Fruit fly (Drosophila melanogaster) whole organism, embryonic: ENCODE data around the gene Trf.

Experiments used
- Atf3 ChIP-seq: fragments of 200-800 bp; sonication (Bioruptor generic); optimal IDR thresholded peaks from 3 replicates; lab custom pipeline; 2016; ENCODE audit warnings: missing biosample characterization, missing genetic modification characterization
- B-H2 ChIP-seq: fragments of 200-800 bp; sonication (Bioruptor generic); optimal IDR thresholded peaks from 2 replicates; lab custom pipeline; 2018; ENCODE audit warnings: missing biosample characterization, mild to moderate bottlenecking, missing genetic modification characterization
- Bgb ChIP-seq: fragments of 200-800 bp; sonication (Bioruptor generic); IDR thresholded peaks from 2 replicates; pipeline ENCODE4 v1.3.6; 2022; ENCODE audit warnings: missing biosample characterization, missing genetic modification characterization; ENCODE audit not compliant: partially characterized antibody
- CG10209 ChIP-seq: fragments of 200-800 bp; sonication (Bioruptor generic); optimal IDR thresholded peaks from 3 replicates; lab custom pipeline; 2017; ENCODE audit warnings: missing biosample characterization, mild to moderate bottlenecking, missing genetic modification characterization, missing genetic modification reagents
- CG10543 ChIP-seq: fragments of 200-800 bp; sonication (Bioruptor generic); optimal IDR thresholded peaks from 3 replicates; lab custom pipeline; 2017; ENCODE audit warnings: missing biosample characterization, mild to moderate bottlenecking, missing genetic modification characterization, moderate library complexity
- CG10565 ChIP-seq: fragments of 200-800 bp; sonication (Bioruptor generic); optimal IDR thresholded peaks from 3 replicates; lab custom pipeline; 2016; ENCODE audit warnings: missing biosample characterization, mild to moderate bottlenecking, missing genetic modification characterization
- CG12071 ChIP-seq: fragments of 200-800 bp; sonication (Bioruptor generic); optimal IDR thresholded peaks from 3 replicates; lab custom pipeline; 2018; ENCODE audit warnings: missing biosample characterization, mild to moderate bottlenecking, missing genetic modification characterization
- CG12104 ChIP-seq: fragments of 200-800 bp; sonication (Bioruptor generic); optimal IDR thresholded peaks from 3 replicates; lab custom pipeline; 2016; ENCODE audit warnings: missing biosample characterization, missing genetic modification characterization
- CG1233 ChIP-seq: fragments of 200-800 bp; sonication (Bioruptor generic); optimal IDR thresholded peaks from 4 replicates; lab custom pipeline; 2018; ENCODE audit warnings: missing biosample characterization, mild to moderate bottlenecking, missing genetic modification characterization
- CG18599 ChIP-seq: fragments of 200-800 bp; sonication (Bioruptor generic); optimal IDR thresholded peaks from 3 replicates; lab custom pipeline; 2017; ENCODE audit warnings: missing biosample characterization, missing genetic modification characterization, mild to moderate bottlenecking, moderate library complexity, missing genetic modification reagents
- CG18619 ChIP-seq: fragments of 200-800 bp; sonication (Bioruptor generic); optimal IDR thresholded peaks from 3 replicates; lab custom pipeline; 2017; ENCODE audit warnings: missing biosample characterization, mild to moderate bottlenecking, missing genetic modification characterization
- CG31224 ChIP-seq: fragments of 200-800 bp; sonication (Bioruptor generic); IDR thresholded peaks from 2 replicates; pipeline ENCODE4 v1.3.6; 2022; ENCODE audit warnings: missing biosample characterization, missing genetic modification characterization
- CG32767 ChIP-seq: fragments of 200-800 bp; sonication (Bioruptor generic); IDR thresholded peaks from 2 replicates; pipeline ENCODE4 v1.3.6; 2022; ENCODE audit warnings: missing biosample characterization, missing genetic modification characterization
- CG3281 ChIP-seq: fragments of 200-800 bp; sonication (Bioruptor generic); optimal IDR thresholded peaks from 3 replicates; lab custom pipeline; 2017; ENCODE audit warnings: missing biosample characterization, mild to moderate bottlenecking, missing genetic modification characterization
- CG3838 ChIP-seq: fragments of 200-800 bp; sonication (Bioruptor generic); optimal IDR thresholded peaks from 3 replicates; lab custom pipeline; 2016; ENCODE audit warnings: missing biosample characterization, missing genetic modification characterization
- CG3995 ChIP-seq: fragments of 200-800 bp; sonication (Bioruptor generic); optimal IDR thresholded peaks from 3 replicates; lab custom pipeline; 2016; ENCODE audit warnings: missing biosample characterization, missing genetic modification characterization
- CG42726 ChIP-seq: fragments of 200-800 bp; sonication (Bioruptor generic); IDR thresholded peaks from 2 replicates; pipeline ENCODE4 v1.3.6; 2022; ENCODE audit warnings: missing biosample characterization, missing genetic modification characterization; ENCODE audit not compliant: partially characterized antibody
- CG6175 ChIP-seq: fragments of 200-800 bp; sonication (Bioruptor generic); IDR thresholded peaks from 3 replicates; pipeline ENCODE4 v1.3.6; 2022; ENCODE audit warnings: missing biosample characterization, missing genetic modification characterization
- CG7987 ChIP-seq: fragments of 200-800 bp; sonication (Bioruptor generic); optimal IDR thresholded peaks from 2 replicates; lab custom pipeline; 2018; ENCODE audit warnings: missing biosample characterization, mild to moderate bottlenecking, missing genetic modification characterization, moderate library complexity
- CG8281 ChIP-seq: fragments of 200-800 bp; sonication (Bioruptor generic); optimal IDR thresholded peaks from 2 replicates; lab custom pipeline; 2018; ENCODE audit warnings: missing biosample characterization, mild to moderate bottlenecking, missing genetic modification characterization, moderate library complexity
- CG9727 ChIP-seq: fragments of 200-800 bp; sonication (Bioruptor generic); optimal IDR thresholded peaks from 3 replicates; lab custom pipeline; 2017; ENCODE audit warnings: missing biosample characterization, mild to moderate bottlenecking, missing genetic modification characterization
- CG9932 ChIP-seq: fragments of 200-800 bp; sonication (Bioruptor generic); IDR thresholded peaks from 2 replicates; pipeline ENCODE4 v1.3.6; 2022; ENCODE audit warnings: missing biosample characterization, missing genetic modification characterization
- Deaf1 ChIP-seq: fragments of 200-800 bp; optimal IDR thresholded peaks from 3 replicates; lab custom pipeline; 2019; ENCODE audit warnings: missing biosample characterization, mild to moderate bottlenecking, missing genetic modification characterization, moderate library complexity
- Dfd ChIP-seq, 2 experiments: fragments of >200 bp; optimal IDR thresholded peaks; 2 replicates each; lab custom pipeline; 2017; ENCODE audit warnings: missing biosample characterization in 2 of 2, missing genetic modification characterization in 2 of 2
- GATAe ChIP-seq: fragments of 200-800 bp; sonication (Bioruptor generic); conservative IDR thresholded peaks from 2 replicates; pipeline ENCODE4 v1.3.6; 2022; ENCODE audit warnings: missing biosample characterization, missing genetic modification characterization
- HHEX ChIP-seq: fragments of 200-800 bp; sonication (Bioruptor generic); optimal IDR thresholded peaks from 3 replicates; lab custom pipeline; 2017; ENCODE audit warnings: missing biosample characterization, mild to moderate bottlenecking, missing genetic modification characterization, missing genetic modification reagents
- MBD-R2 ChIP-seq: fragments of 200-800 bp; sonication (Bioruptor generic); IDR thresholded peaks from 2 replicates; pipeline ENCODE4 v1.3.6; 2022; ENCODE audit warnings: missing biosample characterization, missing genetic modification characterization
- Max ChIP-seq: fragments of 200-800 bp; sonication (Bioruptor generic); optimal IDR thresholded peaks from 2 replicates; lab custom pipeline; 2016; ENCODE audit warnings: missing biosample characterization, mild to moderate bottlenecking, missing genetic modification characterization
- Meics ChIP-seq: fragments of 200-800 bp; sonication (Bioruptor generic); optimal IDR thresholded peaks from 2 replicates; lab custom pipeline; 2017; ENCODE audit warnings: missing biosample characterization, mild to moderate bottlenecking, missing genetic modification characterization
- NfI ChIP-seq: fragments of 200-800 bp; sonication (Bioruptor generic); optimal IDR thresholded peaks from 3 replicates; lab custom pipeline; 2018; ENCODE audit warnings: missing biosample characterization, mild to moderate bottlenecking, missing genetic modification characterization, moderate library complexity
- Ptx1 ChIP-seq: fragments of 200-800 bp; sonication (Bioruptor generic); IDR thresholded peaks from 2 replicates; pipeline ENCODE4 v1.3.6; 2022; ENCODE audit warnings: missing biosample characterization, missing genetic modification characterization
- Sox100B ChIP-seq: fragments of 200-800 bp; sonication (Bioruptor generic); optimal IDR thresholded peaks from 3 replicates; lab custom pipeline; 2018; ENCODE audit warnings: missing biosample characterization, mild to moderate bottlenecking, missing genetic modification characterization
- bsh ChIP-seq, 2 experiments: fragments of 200-800 bp; sonication (Bioruptor generic); optimal IDR thresholded peaks; 2 replicates each; lab custom pipeline; 2017 to 2018; ENCODE audit warnings: mild to moderate bottlenecking in 2 of 2, missing biosample characterization in 2 of 2, missing genetic modification characterization in 2 of 2, moderate library complexity in 1 of 2
- chinmo ChIP-seq: fragments of 200-800 bp; sonication (Bioruptor generic); IDR thresholded peaks from 4 replicates; pipeline ENCODE4 v1.3.6; 2022; ENCODE audit warnings: missing biosample characterization, missing genetic modification characterization; ENCODE audit not compliant: partially characterized antibody
- corto ChIP-seq: fragments of 200-800 bp; sonication (Bioruptor generic); optimal IDR thresholded peaks from 2 replicates; lab custom pipeline; 2016; ENCODE audit warnings: missing biosample characterization, mild to moderate bottlenecking, missing genetic modification characterization, moderate library complexity
- gfzf ChIP-seq: fragments of 200-800 bp; sonication (Bioruptor generic); optimal IDR thresholded peaks from 2 replicates; lab custom pipeline; 2016; ENCODE audit warnings: missing biosample characterization, mild to moderate bottlenecking, missing genetic modification characterization, moderate library complexity
- kah ChIP-seq: fragments of 200-800 bp; sonication (Bioruptor generic); optimal IDR thresholded peaks from 2 replicates; lab custom pipeline; 2018; ENCODE audit warnings: missing biosample characterization, mild to moderate bottlenecking, missing genetic modification characterization
- klu ChIP-seq: fragments of 200-800 bp; sonication (Bioruptor generic); IDR thresholded peaks from 2 replicates; pipeline ENCODE4 v1.3.6; 2022; ENCODE audit warnings: missing biosample characterization, missing genetic modification characterization
- lmd ChIP-seq: fragments of 200-800 bp; sonication (Bioruptor generic); IDR thresholded peaks from 2 replicates; pipeline ENCODE4 v1.3.6; 2022; ENCODE audit warnings: missing biosample characterization, missing genetic modification characterization
- mirr ChIP-seq: fragments of 200-800 bp; sonication (Bioruptor generic); optimal IDR thresholded peaks from 3 replicates; lab custom pipeline; 2018; ENCODE audit warnings: missing biosample characterization, mild to moderate bottlenecking, missing genetic modification characterization
- nerfin-1 ChIP-seq: fragments of 200-800 bp; sonication (Bioruptor generic); optimal IDR thresholded peaks from 3 replicates; lab custom pipeline; 2019; ENCODE audit warnings: missing biosample characterization, mild to moderate bottlenecking, missing genetic modification characterization, moderate library complexity
- p53 ChIP-seq: fragments of 200-800 bp; sonication (Bioruptor generic); optimal IDR thresholded peaks from 2 replicates; lab custom pipeline; 2016; ENCODE audit warnings: missing biosample characterization, missing genetic modification characterization
- scrt ChIP-seq: fragments of 200-800 bp; sonication (Bioruptor generic); optimal IDR thresholded peaks from 2 replicates; lab custom pipeline; 2018; ENCODE audit warnings: missing biosample characterization, mild to moderate bottlenecking, missing genetic modification characterization, moderate library complexity
- sd ChIP-seq: fragments of 200-800 bp; sonication (Bioruptor generic); optimal IDR thresholded peaks from 3 replicates; lab custom pipeline; 2018; ENCODE audit warnings: missing biosample characterization, mild to moderate bottlenecking, missing genetic modification characterization, moderate library complexity
- so ChIP-seq: fragments of 200-800 bp; sonication (Bioruptor generic); IDR thresholded peaks from 3 replicates; pipeline ENCODE4 v1.3.6; 2022; ENCODE audit warnings: missing biosample characterization, missing genetic modification characterization
- tio ChIP-seq: fragments of 200-800 bp; sonication (Bioruptor generic); optimal IDR thresholded peaks from 2 replicates; lab custom pipeline; 2017; ENCODE audit warnings: missing biosample characterization, missing genetic modification characterization, inconsistent platforms
- unc-4 ChIP-seq: fragments of 200-800 bp; sonication (Bioruptor generic); IDR thresholded peaks from 2 replicates; pipeline ENCODE4 v1.3.6; 2022; ENCODE audit warnings: missing biosample characterization, missing genetic modification characterization; ENCODE audit not compliant: partially characterized antibody
- vfl ChIP-seq: fragments of 200-800 bp; sonication (Bioruptor generic); optimal IDR thresholded peaks from 2 replicates; lab custom pipeline; 2016; ENCODE audit warnings: missing biosample characterization, missing genetic modification characterization
- vvl ChIP-seq: fragments of 200-800 bp; sonication (Bioruptor generic); IDR thresholded peaks from 2 replicates; pipeline ENCODE4 v1.3.6; 2022; ENCODE audit warnings: missing biosample characterization, missing genetic modification characterization

Trf gene

dm6 chr2L:8030693-8031210, 41.9 kb upstream of the Trf start, which contains the start of gene Cka (continued):
- TF ChIP-seq CG10543 (GFP tag; lab: Kevin White, UChicago), result peak; percentile 71
- peak; percentile 22 for TF ChIP-seq mirr
- no peak for TF ChIP-seq corto (GFP tag; lab: Kevin White, UChicago)
- TF ChIP-seq Sox100B, result no peak
- no peak for TF ChIP-seq CG6175 (GFP tag; lab: Robert Waterston, UW)
- peak; percentile 34 for TF ChIP-seq NfI (GFP tag; lab: Kevin White, UChicago)
- peak; percentile 77 for TF ChIP-seq CG32767 (GFP tag; lab: Robert Waterston, UW)
- TF ChIP-seq GATAe (GFP tag; lab: Robert Waterston, UW), result no peak
- peak; percentile 50 for TF ChIP-seq vvl (GFP tag; lab: Robert Waterston, UW)
- no peak for TF ChIP-seq so (GFP tag; lab: Robert Waterston, UW)
- TF ChIP-seq CG18619 (GFP tag; lab: Kevin White, UChicago), result no peak
- TF ChIP-seq Bgb (GFP tag; lab: Robert Waterston, UW), result peak; percentile 61; the same call in 1 of the 2 replicates
- TF ChIP-seq CG1233 (GFP tag; lab: Kevin White, UChicago), result peak; percentile 23
- TF ChIP-seq sd (tag; lab: Kevin White, UChicago), result peak; percentile 68
- TF ChIP-seq Max (GFP tag; lab: Kevin White, UChicago), result no peak
- no peak for TF ChIP-seq Atf3
- no peak for TF ChIP-seq CG9932 (GFP tag; lab: Robert Waterston, UW)
- TF ChIP-seq Dfd (GFP tag; optimal IDR thresholded peaks at IDR 0.05; lab: Kevin White, UChicago), result no peak
- no peak for TF ChIP-seq CG31224
- TF ChIP-seq CG12104, result no peak
- 0 out of 4 replicates have a peak, but pooled peaks have one; percentile 6 for TF ChIP-seq chinmo (GFP tag; lab: Robert Waterston, UW)
- peak; percentile 54; the same call in 1 of the 2 replicates for TF ChIP-seq MBD-R2 (GFP tag; lab: Robert Waterston, UW)
- TF ChIP-seq unc-4 (GFP tag; lab: Robert Waterston, UW), result 0 out of 2 replicates have a peak, but pooled peaks have one; percentile 11
- no peak for TF ChIP-seq CG8281
- TF ChIP-seq CG12071 (GFP tag; lab: Kevin White, UChicago), result peak; percentile 59
- peak; percentile 43 for TF ChIP-seq CG3281
- peak; percentile 16 for TF ChIP-seq HHEX
- TF ChIP-seq bsh (GFP tag; optimal IDR thresholded peaks at IDR 0.05; lab: Kevin White, UChicago), result peak in 1 of 2 experiments; percentile 15
- TF ChIP-seq nerfin-1 (tag; lab: Kevin White, UChicago), result peak; percentile 80
- TF ChIP-seq CG3995 (GFP tag; lab: Kevin White, UChicago), result peak; percentile 50
- TF ChIP-seq gfzf (GFP tag; lab: Kevin White, UChicago), result peak; percentile 68
- TF ChIP-seq CG9727, result peak; percentile 2
- no peak for TF ChIP-seq kah (GFP tag; lab: Kevin White, UChicago)
- no peak for TF ChIP-seq tio (GFP tag; lab: Kevin White, UChicago)
- peak; percentile 38 for TF ChIP-seq B-H2
- TF ChIP-seq lmd (GFP tag; lab: Robert Waterston, UW), result no peak
- no peak for TF ChIP-seq Ptx1
- no peak for TF ChIP-seq scrt (GFP tag; lab: Kevin White, UChicago)
- no peak for TF ChIP-seq CG3838 (GFP tag; lab: Kevin White, UChicago)
- TF ChIP-seq Meics (GFP tag; lab: Kevin White, UChicago), result no peak
- no peak for TF ChIP-seq p53 (GFP tag; lab: Kevin White, UChicago)
- peak; percentile 16 for TF ChIP-seq CG7987
- TF ChIP-seq CG42726 (GFP tag; lab: Robert Waterston, UW), result 0 out of 2 replicates have a peak, but pooled peaks have one; percentile 27
- TF ChIP-seq CG10209, result no peak
- peak; percentile 43 for TF ChIP-seq CG18599
- TF ChIP-seq klu, result no peak
- peak; percentile 23 for TF ChIP-seq Deaf1 (tag; lab: Kevin White, UChicago)
- TF ChIP-seq CG10565 (GFP tag; lab: Kevin White, UChicago), result no peak
- no peak for TF ChIP-seq vfl (GFP tag; lab: Kevin White, UChicago)
